Fruit fly (Drosophila melanogaster) S2 (cell line): ENCODE measurements around the gene lili.

ENCODE experiments used
- CG8478 ChIP-seq: fragments of >200 bp; optimal IDR thresholded peaks from 2 replicates; lab custom pipeline; 2018
- CTCF ChIP-seq, 2 experiments: fragments of >200 bp; optimal IDR thresholded peaks; 2 replicates each; lab custom pipeline; 2018

DNA sequence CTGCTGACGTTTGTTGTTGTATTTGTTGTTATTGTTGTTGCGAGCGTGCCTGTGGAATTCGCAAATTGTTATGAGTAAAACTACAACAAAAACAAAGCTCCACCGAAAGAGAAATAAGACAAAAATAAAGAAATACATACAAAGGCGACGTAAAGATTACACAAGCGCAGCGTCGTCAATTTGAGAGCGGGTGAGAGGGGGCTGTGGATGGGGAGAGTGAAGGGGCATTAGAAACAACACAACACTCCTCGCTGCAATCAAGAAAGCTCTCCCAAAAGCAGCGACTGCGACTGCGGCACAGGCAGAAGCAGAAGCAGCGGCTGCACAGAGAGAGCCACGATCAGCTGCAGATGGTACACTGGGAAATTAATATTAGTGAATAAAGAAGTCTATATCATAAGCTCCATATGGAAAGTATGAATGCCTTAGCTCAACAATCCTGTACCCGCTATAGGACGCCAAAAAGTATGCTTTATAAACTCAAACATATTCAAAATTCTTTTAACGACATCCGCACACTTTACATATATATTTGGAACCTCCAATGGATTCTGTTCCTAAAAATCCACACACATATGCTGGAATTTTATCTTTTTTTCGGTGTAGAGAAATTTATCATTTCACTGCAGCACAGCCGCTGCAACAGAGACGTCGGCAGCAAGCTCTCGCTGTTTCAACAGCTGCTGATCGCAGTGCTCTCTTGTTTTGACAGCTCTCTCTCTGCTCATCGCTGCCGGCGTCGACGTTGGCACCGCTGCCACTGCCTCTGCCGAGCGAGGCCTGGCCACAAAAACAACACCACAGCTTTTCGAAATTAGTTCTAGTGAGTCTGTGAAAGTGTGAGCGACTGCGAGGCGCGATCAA lies 45.0 kb downstream of the lili start, which contains the start of gene CG13631:
- TF ChIP-seq CG8478 (lab: Kevin White, UChicago) (no peak), CTCF (optimal IDR thresholded peaks at IDR 0.05; lab: Kevin White, UChicago) (no peak)
